Worm (Caenorhabditis elegans): ENCODE data around the gene atln-2.

Gene atln-2

DNA sequence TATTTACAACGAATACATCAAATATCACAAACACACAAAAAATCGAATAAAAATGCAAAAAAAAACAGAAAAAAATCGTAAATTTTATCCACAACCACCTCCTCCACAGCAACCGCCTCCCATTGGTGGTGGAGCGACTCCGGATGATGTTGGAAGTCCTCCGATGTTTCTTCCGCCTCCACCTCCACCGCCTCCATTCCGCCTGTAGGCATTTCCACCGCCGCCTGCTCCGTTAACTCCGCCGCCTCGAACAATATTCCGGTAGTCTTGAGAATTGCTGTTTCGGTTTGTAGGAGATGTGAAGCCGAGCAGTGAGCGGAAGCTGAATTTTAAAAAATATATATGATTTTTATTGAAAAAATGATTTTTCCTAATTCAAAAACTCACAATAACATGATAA is 47.0 kb downstream of the atln-2 start:
- TF ChIP-seq W03F9.2 (tag; optimal IDR thresholded peaks at IDR 0.05) (no peak), him-1 (tag; optimal IDR thresholded peaks at IDR 0.05) (no peak), dao-5 (tag; optimal IDR thresholded peaks at IDR 0.05) (no peak)

DNA sequence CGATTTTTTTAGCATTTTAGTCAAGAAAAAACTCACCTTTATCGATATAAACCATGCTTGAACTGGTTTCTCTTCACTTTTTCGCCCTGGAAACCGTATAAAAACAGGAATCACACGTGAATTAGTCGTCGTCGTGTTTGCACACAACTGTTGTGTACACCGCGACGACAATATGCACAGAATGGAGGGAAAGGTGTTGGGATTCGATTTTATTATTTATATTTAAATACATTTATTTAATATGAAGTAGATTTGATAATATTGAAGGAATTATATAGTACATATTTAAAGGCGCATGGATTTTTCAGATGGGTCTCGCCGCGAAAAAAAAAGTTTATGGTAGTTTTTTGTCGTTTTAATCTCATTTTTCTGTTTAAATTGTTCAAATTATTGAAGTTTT is 47.5 kb downstream of the atln-2 start, which contains the start of gene Y41E3.8:
TSS of gene Y41E3.8 (minus strand) at position 88 of the 400 bp plus-strand sequence.
- no peak for TF ChIP-seq dao-5 (tag; optimal IDR thresholded peaks at IDR 0.05)
- TF ChIP-seq W03F9.2 (tag; optimal IDR thresholded peaks at IDR 0.05), result peak; percentile 55
- no peak for TF ChIP-seq him-1 (tag; optimal IDR thresholded peaks at IDR 0.05)

DNA sequence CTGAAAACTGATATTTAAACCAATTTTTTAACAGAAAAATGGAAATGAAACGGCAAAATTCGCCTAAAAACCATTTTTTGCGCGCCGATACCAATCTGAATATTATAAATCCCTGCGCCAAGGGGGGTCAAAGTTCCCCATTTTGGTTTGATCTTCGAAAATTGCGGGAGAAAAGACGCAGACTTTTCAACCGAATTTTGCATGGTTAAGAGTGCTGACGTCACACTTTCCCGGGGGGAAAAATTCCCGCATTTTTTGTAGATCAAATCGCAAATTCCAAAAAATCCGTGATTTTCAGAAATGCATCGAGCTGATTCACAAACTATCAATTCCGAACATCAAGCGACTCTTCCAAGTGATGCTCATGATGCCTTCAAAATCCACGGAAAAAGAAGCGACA is 48.2 kb downstream of the atln-2 start:
- TF ChIP-seq dao-5 (tag; optimal IDR thresholded peaks at IDR 0.05) (no peak), W03F9.2 (tag; optimal IDR thresholded peaks at IDR 0.05) (no peak), him-1 (tag; optimal IDR thresholded peaks at IDR 0.05) (no peak)

DNA sequence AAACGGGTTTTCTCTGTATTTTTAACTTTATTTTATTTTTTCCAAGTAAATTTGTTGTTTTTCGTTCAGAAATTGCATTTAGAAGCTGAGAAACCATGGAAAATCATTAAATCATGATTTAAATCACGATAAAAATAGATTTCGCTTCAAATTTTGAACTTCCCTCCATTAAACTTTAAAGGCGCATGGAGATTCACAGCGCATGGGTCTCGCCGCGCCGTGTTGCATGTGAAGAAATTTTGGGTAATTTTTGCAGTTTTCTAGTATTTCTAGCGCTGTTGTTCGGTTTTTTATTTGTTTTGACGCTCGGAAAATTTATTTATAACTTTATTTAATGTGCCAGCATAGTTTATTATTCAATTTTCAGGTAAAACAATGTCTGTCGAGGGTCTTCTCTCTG is 55.6 kb downstream of the atln-2 start, which contains the start of gene eef-1B.2:
TSS of gene eef-1B.2 (plus strand) at position 358 of the 400 bp plus-strand sequence.
- TF ChIP-seq W03F9.2 (tag; optimal IDR thresholded peaks at IDR 0.05) (peak; percentile 64), him-1 (tag; optimal IDR thresholded peaks at IDR 0.05) (no peak)

DNA sequence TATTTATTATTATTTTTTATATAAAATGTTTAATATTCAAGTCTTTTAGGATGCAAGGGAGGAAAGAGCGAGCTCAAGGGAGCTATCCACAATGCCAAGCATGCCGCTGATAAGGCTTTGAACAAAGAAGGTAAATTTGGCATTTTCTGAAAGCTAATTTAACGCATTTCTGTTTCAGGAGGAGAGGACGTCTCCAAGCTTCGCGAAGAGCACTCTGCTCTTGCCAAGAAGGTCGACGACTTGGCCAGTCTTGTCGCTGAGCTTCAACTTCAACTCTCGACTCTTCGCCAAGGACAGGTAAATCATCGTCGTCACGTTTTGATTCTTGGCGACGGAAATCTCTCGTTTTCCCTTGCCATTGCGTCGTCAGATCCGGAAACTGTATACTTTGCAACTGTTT is 56.1 kb downstream of the atln-2 start:
- TF ChIP-seq dao-5 (tag; optimal IDR thresholded peaks at IDR 0.05) (no peak), W03F9.2 (tag; optimal IDR thresholded peaks at IDR 0.05) (no peak), him-1 (tag; optimal IDR thresholded peaks at IDR 0.05) (no peak)

DNA sequence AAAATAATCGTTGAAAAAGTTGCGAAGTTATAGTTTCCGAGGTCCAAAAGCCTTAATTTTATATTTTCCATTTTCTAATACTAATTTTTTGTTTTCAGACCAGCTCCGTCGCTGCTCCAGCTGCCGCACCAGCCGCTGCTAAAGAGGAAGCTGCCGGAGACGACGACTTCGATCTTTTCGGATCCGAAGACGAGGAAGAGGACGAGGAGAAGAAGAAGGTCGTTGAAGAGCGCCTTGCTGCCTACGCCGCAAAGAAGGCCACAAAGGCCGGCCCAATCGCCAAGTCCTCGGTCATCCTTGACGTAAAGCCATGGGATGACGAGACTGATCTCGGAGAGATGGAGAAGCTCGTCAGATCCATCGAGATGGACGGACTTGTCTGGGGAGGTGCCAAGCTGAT is 57.4 kb downstream of the atln-2 start:
- TF ChIP-seq dao-5 (tag; optimal IDR thresholded peaks at IDR 0.05), result no peak
- TF ChIP-seq W03F9.2 (tag; optimal IDR thresholded peaks at IDR 0.05), result no peak
- no peak for TF ChIP-seq him-1 (tag; optimal IDR thresholded peaks at IDR 0.05)

DNA sequence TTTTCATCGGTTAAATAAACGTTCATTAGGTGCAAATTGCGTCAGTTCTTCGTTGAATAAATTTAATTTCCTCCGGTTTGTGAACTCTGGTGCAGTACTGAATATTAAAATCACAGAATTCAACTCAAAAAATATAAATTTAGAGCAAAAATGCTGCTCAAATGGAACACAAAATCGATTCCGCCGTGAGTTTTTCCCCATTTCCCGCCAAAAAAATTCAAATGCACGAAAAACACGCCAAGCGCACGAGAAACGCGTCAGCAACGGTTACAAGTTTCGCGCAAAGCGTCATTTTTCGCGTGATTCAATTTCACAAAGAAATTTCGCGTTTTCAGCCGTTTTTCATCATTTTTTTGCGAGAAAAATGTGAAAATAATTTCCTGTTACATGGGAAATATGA is 58.1 kb downstream of the atln-2 start, which contains the start of gene hrpu-1:
TSS of gene hrpu-1 (plus strand) at position 140 of the 400 bp plus-strand sequence.
- TF ChIP-seq dao-5 (tag; optimal IDR thresholded peaks at IDR 0.05) (no peak), W03F9.2 (tag; optimal IDR thresholded peaks at IDR 0.05) (peak; percentile 86), him-1 (tag; optimal IDR thresholded peaks at IDR 0.05) (peak; percentile 5)

DNA sequence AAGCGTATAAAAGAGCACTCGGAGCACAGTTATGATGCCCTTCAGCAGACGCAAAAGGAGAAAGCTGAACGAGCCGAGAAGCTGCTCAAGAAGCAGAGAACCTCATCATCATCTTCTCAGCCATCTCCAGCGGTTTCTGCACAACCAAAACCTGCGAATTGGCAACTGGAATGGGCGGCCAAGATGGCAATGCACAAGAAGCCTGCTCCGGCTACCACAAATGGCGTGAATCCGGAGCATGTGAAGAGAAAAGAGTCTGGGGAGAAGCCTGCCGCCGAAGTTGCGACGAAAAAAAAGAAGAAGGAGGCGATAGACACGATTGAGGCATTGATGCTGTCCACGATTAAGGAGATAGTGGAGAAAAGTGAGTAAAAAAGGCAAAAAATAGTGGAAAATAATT is 59.7 kb downstream of the atln-2 start:
- TF ChIP-seq W03F9.2 (tag; optimal IDR thresholded peaks at IDR 0.05) (no peak), dao-5 (tag; optimal IDR thresholded peaks at IDR 0.05) (no peak), him-1 (tag; optimal IDR thresholded peaks at IDR 0.05) (no peak)

DNA sequence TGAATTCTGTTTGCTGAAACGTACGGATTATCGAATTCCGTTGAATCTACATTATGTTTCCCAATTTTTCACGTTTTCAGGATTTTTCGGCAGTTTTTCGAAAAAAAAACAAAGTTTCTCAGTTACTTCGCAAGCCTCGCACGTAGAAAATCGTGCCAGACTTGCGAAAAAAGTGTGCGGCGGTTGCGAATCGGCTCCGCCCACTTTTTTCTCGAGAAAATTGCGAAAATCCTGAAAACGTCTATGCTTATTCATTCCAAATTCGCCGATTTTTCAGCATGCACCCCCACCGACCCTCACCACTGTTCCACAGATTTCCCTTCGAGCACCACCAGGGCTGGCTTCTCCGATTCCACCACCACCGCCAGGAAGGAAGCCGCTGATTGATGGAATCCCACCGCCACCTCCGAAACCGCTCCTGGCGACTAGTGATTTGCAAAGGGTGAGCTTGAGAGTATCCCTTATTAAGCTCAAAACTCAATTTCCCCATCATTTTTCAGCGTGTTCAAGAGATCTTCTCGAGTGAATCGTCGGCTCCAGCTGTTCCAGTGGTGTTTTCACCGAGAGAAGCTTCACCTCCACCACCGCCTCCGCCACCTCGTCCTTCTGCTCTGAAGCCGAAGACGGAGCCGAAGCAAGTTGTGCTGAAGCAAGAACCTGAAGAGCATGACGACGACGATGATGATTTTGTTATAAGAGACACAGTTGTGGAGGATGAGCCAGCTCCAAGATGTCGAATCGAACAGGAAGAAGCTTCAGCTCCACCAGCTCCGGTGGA is 60.9 kb downstream of the atln-2 start:
- no peak for TF ChIP-seq him-1 (tag; optimal IDR thresholded peaks at IDR 0.05)
- no peak for TF ChIP-seq dao-5 (tag; optimal IDR thresholded peaks at IDR 0.05)
- TF ChIP-seq W03F9.2 (tag; optimal IDR thresholded peaks at IDR 0.05), result no peak

All from whole organism, L4/young adult.